Worm (Caenorhabditis elegans): ENCODE measurements around the gene T28H11.8.

DNA sequence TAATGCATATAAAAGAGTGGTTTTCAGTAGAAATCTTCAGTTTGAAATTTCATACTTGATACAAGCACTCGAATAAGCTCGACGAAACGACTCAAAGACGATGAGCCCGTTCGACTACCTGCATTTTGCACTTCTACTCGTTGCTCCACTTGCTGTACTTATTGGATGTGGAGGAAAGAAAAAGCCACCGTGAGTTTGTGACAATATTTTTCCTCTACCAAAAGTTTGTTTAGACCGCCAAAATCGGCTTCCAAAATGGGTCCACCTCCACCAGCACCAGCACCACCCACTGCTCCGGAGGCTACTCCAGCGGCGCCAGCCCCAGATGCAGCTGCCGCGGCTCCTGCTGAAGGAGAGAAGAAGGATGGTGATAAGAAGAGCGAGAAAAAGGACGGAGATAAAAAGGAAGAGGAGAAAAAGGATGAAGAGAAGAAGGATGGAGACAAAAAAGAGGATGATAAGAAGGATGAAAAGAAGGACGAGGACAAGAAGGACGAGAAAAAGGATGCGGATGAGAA, 43.2 kb downstream of the T28H11.8 start, which contains the start of gene E03H12.5:
- TF ChIP-seq ztf-29 (GFP tag; IDR thresholded peaks at IDR 0.05) (no peak), med-1 (GFP tag; optimal IDR thresholded peaks at IDR 0.05; ENCODE audit: insufficient read depth) (no peak), cog-1 (tag; optimal IDR thresholded peaks at IDR 0.05) (no peak), ref-1 (GFP tag; conservative IDR thresholded peaks at IDR 0.05) (no peak), T22C8.4 (GFP tag; IDR thresholded peaks at IDR 0.05) (no peak), flt-1 (GFP tag; IDR thresholded peaks at IDR 0.05) (no peak), tab-1 (GFP tag; IDR thresholded peaks at IDR 0.05) (no peak), ztf-23 (GFP tag; IDR thresholded peaks at IDR 0.05) (no peak), klf-2 (GFP tag; conservative IDR thresholded peaks at IDR 0.05) (no peak)

All from whole organism, midembryonic.